Worm (Caenorhabditis elegans) whole organism, early embryonic: Measurements from ENCODE around the gene C26E6.12.

ENCODE experiments used
- B0310.2 ChIP-seq: sonication (generic microtip); optimal IDR thresholded peaks from 2 replicates; lab custom pipeline; 2016; ENCODE audit warnings: mild to moderate bottlenecking, missing genetic modification characterization, missing compliant biosample characterization
- F13C5.2 ChIP-seq: sonication (generic microtip); optimal IDR thresholded peaks from 2 replicates; lab custom pipeline; 2017; ENCODE audit warnings: mild to moderate bottlenecking, missing genetic modification characterization, inconsistent platforms, missing compliant biosample characterization
- aly-1 ChIP-seq: sonication (generic microtip); optimal IDR thresholded peaks from 2 replicates; lab custom pipeline; 2016; ENCODE audit warnings: missing genetic modification characterization, missing compliant biosample characterization
- ama-1 ChIP-seq: fragments of 150-350 bp; optimal IDR thresholded peaks from 2 replicates; lab custom pipeline; 2014
- ceh-13 ChIP-seq: fragments of 200-800 bp; sonication (Bioruptor generic); optimal IDR thresholded peaks from 2 replicates; lab custom pipeline; 2018; ENCODE audit warnings: mild to moderate bottlenecking, missing genetic modification characterization, missing compliant biosample characterization
- ceh-36 ChIP-seq: sonication (generic microtip); optimal IDR thresholded peaks from 2 replicates; lab custom pipeline; 2016; ENCODE audit warnings: missing genetic modification characterization, inconsistent platforms, missing compliant biosample characterization
- ets-7 ChIP-seq: sonication (generic microtip); optimal IDR thresholded peaks from 2 replicates; lab custom pipeline; 2016; ENCODE audit warnings: missing genotype, missing genetic modification characterization, missing compliant biosample characterization
- flt-1 ChIP-seq: fragments of 200-800 bp; sonication (Bioruptor generic); IDR thresholded peaks from 2 replicates; pipeline ENCODE4 v1.3.6; 2022; ENCODE audit warnings: missing genetic modification characterization, missing compliant biosample characterization
- hmbx-1 ChIP-seq: sonication (generic microtip); optimal IDR thresholded peaks from 2 replicates; lab custom pipeline; 2016; ENCODE audit warnings: mild to moderate bottlenecking, missing genetic modification characterization, missing compliant biosample characterization
- hmg-4 ChIP-seq: fragments of 200-800 bp; sonication (Bioruptor generic); optimal IDR thresholded peaks from 2 replicates; lab custom pipeline; 2018; ENCODE audit warnings: mild to moderate bottlenecking, missing genetic modification characterization, missing compliant biosample characterization
- hnd-1 ChIP-seq: sonication (generic microtip); optimal IDR thresholded peaks from 2 replicates; lab custom pipeline; 2016; ENCODE audit warnings: missing genetic modification characterization, missing compliant biosample characterization
- pes-1 ChIP-seq: fragments of 200-800 bp; sonication (Bioruptor generic); IDR thresholded peaks from 2 replicates; pipeline ENCODE4 v1.3.6; 2022; ENCODE audit warnings: missing genetic modification reagents, missing genetic modification characterization, missing compliant biosample characterization
- scrt-1 ChIP-seq: fragments of 200-800 bp; sonication (Bioruptor generic); IDR thresholded peaks from 2 replicates; pipeline ENCODE4 v1.3.6; 2022; ENCODE audit warnings: missing genetic modification characterization, missing compliant biosample characterization
- sea-1 ChIP-seq: fragments of 200-800 bp; sonication (Bioruptor generic); conservative IDR thresholded peaks from 2 replicates; pipeline ENCODE4 v1.3.6; 2022; ENCODE audit warnings: missing genetic modification characterization, missing compliant biosample characterization
- tbx-11 ChIP-seq: fragments of 200-800 bp; sonication (Bioruptor generic); IDR thresholded peaks from 2 replicates; pipeline ENCODE4 v1.3.6; 2022; ENCODE audit warnings: missing genetic modification characterization, missing compliant biosample characterization
- tbx-37 ChIP-seq: fragments of 200-800 bp; sonication (Bioruptor generic); conservative IDR thresholded peaks from 2 replicates; pipeline ENCODE4 v1.3.6; 2022; ENCODE audit warnings: missing genetic modification reagents, missing genetic modification characterization, missing compliant biosample characterization
- tra-4 ChIP-seq: sonication (generic microtip); optimal IDR thresholded peaks from 2 replicates; lab custom pipeline; 2017; ENCODE audit warnings: missing genetic modification characterization, missing compliant biosample characterization

C26E6.12 gene

ce11 chrIII:4961281-4961680 is 29.2 kb upstream of the C26E6.12 start:
- TF ChIP-seq tra-4 (tag; lab: Kevin White, UChicago) (no peak), F13C5.2 (tag; lab: Kevin White, UChicago) (no peak), hmg-4 (GFP tag; lab: Kevin White, UChicago) (no peak)

ce11 chrIII:4960204-4960603 is 28.2 kb upstream of the C26E6.12 start, which contains the start of gene C27F2.4:
Gene C27F2.4, minus strand, starts transcription at chrIII:4960304.
- no peak for TF ChIP-seq hmg-4 (GFP tag; lab: Kevin White, UChicago)
- no peak for TF ChIP-seq hmbx-1 (tag; lab: Kevin White, UChicago)

- TF ChIP-seq ceh-36 (no peak), flt-1 (no peak), ama-1 (lab: Kevin White, UChicago) (no peak), hmbx-1 (tag; lab: Kevin White, UChicago) (no peak), tra-4 (tag; lab: Kevin White, UChicago) (no peak), pes-1 (GFP tag; lab: Robert Waterston, UW) (no peak), F13C5.2 (tag; lab: Kevin White, UChicago) (no peak), hmg-4 (GFP tag; lab: Kevin White, UChicago) (no peak), tbx-37 (no peak), ets-7 (tag; lab: Kevin White, UChicago) (no peak), ceh-13 (no peak), scrt-1 (GFP tag; lab: Robert Waterston, UW) (no peak), hnd-1 (tag; lab: Kevin White, UChicago) (no peak), sea-1 (GFP tag; lab: Robert Waterston, UW) (no peak), B0310.2 (tag; lab: Kevin White, UChicago) (no peak), aly-1 (no peak), tbx-11 (GFP tag; lab: Robert Waterston, UW) (no peak)
Observed at ce11 chrIII:4956566-4956965, 24.5 kb upstream of the C26E6.12 start, which contains the start of gene C26E6.1. Gene C26E6.1, plus strand, starts transcription at chrIII:4956866.

- TF ChIP-seq aly-1 (no peak), ceh-13 (no peak), tbx-37 (no peak), hnd-1 (tag; lab: Kevin White, UChicago) (no peak), hmg-4 (GFP tag; lab: Kevin White, UChicago) (no peak), ets-7 (tag; lab: Kevin White, UChicago) (no peak), tra-4 (tag; lab: Kevin White, UChicago) (no peak), F13C5.2 (tag; lab: Kevin White, UChicago) (no peak), B0310.2 (tag; lab: Kevin White, UChicago) (no peak), sea-1 (GFP tag; lab: Robert Waterston, UW) (no peak), pes-1 (GFP tag; lab: Robert Waterston, UW) (no peak), flt-1 (no peak), ama-1 (lab: Kevin White, UChicago) (no peak), ceh-36 (no peak), scrt-1 (GFP tag; lab: Robert Waterston, UW) (no peak), tbx-11 (GFP tag; lab: Robert Waterston, UW) (no peak), hmbx-1 (tag; lab: Kevin White, UChicago) (no peak)
Observed at ce11 chrIII:4952970-4953369, 20.9 kb upstream of the C26E6.12 start.

- TF ChIP-seq tbx-11 (GFP tag; lab: Robert Waterston, UW), result no peak
- no peak for TF ChIP-seq aly-1
- TF ChIP-seq ets-7 (tag; lab: Kevin White, UChicago), result no peak
- no peak for TF ChIP-seq scrt-1 (GFP tag; lab: Robert Waterston, UW)
- TF ChIP-seq ceh-13, result no peak
- no peak for TF ChIP-seq F13C5.2 (tag; lab: Kevin White, UChicago)
Observed at ce11 chrIII:4951824-4952223, 19.8 kb upstream of the C26E6.12 start, which contains the start of gene flh-2. Gene flh-2, plus strand, starts transcription at chrIII:4952124.

ce11 chrIII:4951210-4951609 is 19.2 kb upstream of the C26E6.12 start:
- TF ChIP-seq B0310.2 (tag; lab: Kevin White, UChicago), result no peak
- no peak for TF ChIP-seq ets-7 (tag; lab: Kevin White, UChicago)
- TF ChIP-seq hnd-1 (tag; lab: Kevin White, UChicago), result no peak
- no peak for TF ChIP-seq tbx-11 (GFP tag; lab: Robert Waterston, UW)
- no peak for TF ChIP-seq tbx-37
- no peak for TF ChIP-seq tra-4 (tag; lab: Kevin White, UChicago)
- no peak for TF ChIP-seq pes-1 (GFP tag; lab: Robert Waterston, UW)
- TF ChIP-seq scrt-1 (GFP tag; lab: Robert Waterston, UW), result no peak
- TF ChIP-seq ceh-13, result no peak
- TF ChIP-seq F13C5.2 (tag; lab: Kevin White, UChicago), result no peak
- no peak for TF ChIP-seq hmg-4 (GFP tag; lab: Kevin White, UChicago)
- TF ChIP-seq sea-1 (GFP tag; lab: Robert Waterston, UW), result no peak
- TF ChIP-seq flt-1, result no peak
- TF ChIP-seq ceh-36, result no peak

ce11 chrIII:4950345-4950744 is 18.3 kb upstream of the C26E6.12 start:
- TF ChIP-seq aly-1 (no peak), B0310.2 (tag; lab: Kevin White, UChicago) (no peak), pes-1 (GFP tag; lab: Robert Waterston, UW) (no peak), scrt-1 (GFP tag; lab: Robert Waterston, UW) (no peak)

- TF ChIP-seq sea-1 (GFP tag; lab: Robert Waterston, UW) (0 out of 2 replicates have a peak, but pooled peaks have one; percentile 25), aly-1 (peak; percentile 57), flt-1 (0 out of 2 replicates have a peak, but pooled peaks have one; percentile 6), F13C5.2 (tag; lab: Kevin White, UChicago) (peak; percentile 28), ceh-13 (no peak), hmg-4 (GFP tag; lab: Kevin White, UChicago) (peak; percentile 71), B0310.2 (tag; lab: Kevin White, UChicago) (peak; percentile 21), ama-1 (lab: Kevin White, UChicago) (no peak)
Observed at ce11 chrIII:4948631-4949030, 16.6 kb upstream of the C26E6.12 start.
